Fruit fly (Drosophila melanogaster): ENCODE measurements around the gene CG33644.

dm6 chr2L:13497915-13498314, 34.0 kb upstream of the CG33644 start:
- TF ChIP-seq CG1620 (GFP tag; optimal IDR thresholded peaks at IDR 0.05) (no peak), toe (GFP tag; optimal IDR thresholded peaks at IDR 0.05) (no peak), CG14711 (tag; optimal IDR thresholded peaks at IDR 0.05) (no peak), Clk (GFP tag; optimal IDR thresholded peaks at IDR 0.05) (no peak), CG7045 (GFP tag; optimal IDR thresholded peaks at IDR 0.05) (no peak), bab1 (GFP tag; optimal IDR thresholded peaks at IDR 0.05) (no peak), Mnt (GFP tag; optimal IDR thresholded peaks at IDR 0.05) (no peak)
